Worm (Caenorhabditis elegans): ENCODE measurements around the gene C34F6.7.

ce11 chrX:11196741-11197140 is 18.5 kb downstream of the C34F6.7 start, which contains the start of gene C34F6.1:
- TF ChIP-seq R02D3.7 (tag; optimal IDR thresholded peaks at IDR 0.05): no peak
- no peak for TF ChIP-seq lin-39 (tag; optimal IDR thresholded peaks at IDR 0.05)
- TF ChIP-seq ama-1 (optimal IDR thresholded peaks at IDR 0.05): no peak
- TF ChIP-seq fos-1 (tag; optimal IDR thresholded peaks at IDR 0.05): no peak
- TF ChIP-seq unc-62 (GFP tag; optimal IDR thresholded peaks at IDR 0.05): no peak
- TF ChIP-seq unc-39 (tag; optimal IDR thresholded peaks at IDR 0.05): no peak
- no peak for TF ChIP-seq nhr-23 (tag; optimal IDR thresholded peaks at IDR 0.05)
- no peak for TF ChIP-seq zag-1 (tag; optimal IDR thresholded peaks at IDR 0.05)
- no peak for TF ChIP-seq Y55F3AM.14 (GFP tag; optimal IDR thresholded peaks at IDR 0.05)
- no peak for TF ChIP-seq skn-1 (tag; optimal IDR thresholded peaks at IDR 0.05)

Measured in whole organism, L2 larva.